Fruit fly (Drosophila melanogaster) whole organism, larva: ENCODE results near the gene btsz.

Source experiments
- noc ChIP-seq: fragments of 200-800 bp; sonication (Bioruptor generic); optimal IDR thresholded peaks from 3 replicates; lab custom pipeline; 2019; ENCODE audit warnings: missing biosample characterization, mild to moderate bottlenecking, missing genetic modification characterization, moderate library complexity

The btsz gene

dm6 chr3R:14801407-14801806 is 73.9 kb downstream of the btsz start, which contains the start of gene CG14857:
CG14857 (plus strand) TSS chr3R:14801773.
- peak; percentile 23 for TF ChIP-seq noc (tag; lab: Kevin White, UChicago)

- TF ChIP-seq noc (tag; lab: Kevin White, UChicago): peak; percentile 55
Measured at dm6 chr3R:14798626-14799258, 76.5 kb downstream of the btsz start, which contains the start of gene CG14856. CG14856 (plus strand) TSS chr3R:14798986.

dm6 chr3R:14796294-14796693 is 79.0 kb downstream of the btsz start, which contains the start of gene CG14855:
CG14855 (plus strand) TSS chr3R:14796305.
- TF ChIP-seq noc (tag; lab: Kevin White, UChicago): peak; percentile 3

- TF ChIP-seq noc (tag; lab: Kevin White, UChicago): no peak
Measured at dm6 chr3R:14786669-14787068, 88.6 kb downstream of the btsz start.

dm6 chr3R:14785335-14785734 is 90.0 kb downstream of the btsz start:
- TF ChIP-seq noc (tag; lab: Kevin White, UChicago): no peak

dm6 chr3R:14780747-14781146 is 94.5 kb downstream of the btsz start:
- peak; percentile 38 for TF ChIP-seq noc (tag; lab: Kevin White, UChicago)

dm6 chr3R:14779733-14780278 is 95.5 kb downstream of the btsz start:
- TF ChIP-seq noc (tag; lab: Kevin White, UChicago): no peak

- no peak for TF ChIP-seq noc (tag; lab: Kevin White, UChicago)
Measured at dm6 chr3R:14775395-14775794, 99.9 kb downstream of the btsz start.

- TF ChIP-seq noc (tag; lab: Kevin White, UChicago): no peak
Measured at dm6 chr3R:14766439-14767025, 108.8 kb downstream of the btsz start.

dm6 chr3R:14765364-14765993 is 109.8 kb downstream of the btsz start:
- TF ChIP-seq noc (tag; lab: Kevin White, UChicago): no peak

- no peak for TF ChIP-seq noc (tag; lab: Kevin White, UChicago)
Measured at dm6 chr3R:14764131-14764530, 111.2 kb downstream of the btsz start.

dm6 chr3R:14763487-14763886 is 111.8 kb downstream of the btsz start:
- TF ChIP-seq noc (tag; lab: Kevin White, UChicago): no peak

dm6 chr3R:14761060-14761459 is 114.2 kb downstream of the btsz start:
- no peak for TF ChIP-seq noc (tag; lab: Kevin White, UChicago)

dm6 chr3R:14758331-14758730 is 117.0 kb downstream of the btsz start:
- TF ChIP-seq noc (tag; lab: Kevin White, UChicago): no peak

- no peak for TF ChIP-seq noc (tag; lab: Kevin White, UChicago)
Measured at dm6 chr3R:14756040-14756439, 119.2 kb downstream of the btsz start.

- no peak for TF ChIP-seq noc (tag; lab: Kevin White, UChicago)
Measured at dm6 chr3R:14754806-14755488, 120.3 kb downstream of the btsz start.
